Worm (Caenorhabditis elegans): ENCODE data around the gene ttr-51.

DNA sequence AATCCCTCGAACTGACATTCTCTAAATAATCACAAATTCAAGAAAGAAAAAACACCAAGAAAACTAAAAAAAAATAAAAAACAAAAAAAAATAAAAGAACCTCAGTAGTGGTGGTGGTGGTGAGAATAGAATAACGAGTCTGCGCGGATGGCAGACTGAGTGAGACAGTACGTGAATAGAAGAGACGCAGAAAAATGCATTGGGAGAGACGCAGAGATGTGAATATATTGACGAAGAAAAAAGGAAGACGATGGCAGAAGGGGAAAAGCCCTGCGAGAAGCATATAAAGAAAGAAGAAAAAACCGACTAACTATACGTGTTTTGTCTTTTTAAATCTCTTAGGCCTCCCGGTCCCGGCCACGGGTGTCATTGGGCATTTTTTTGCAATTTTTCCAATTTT is 20.4 kb upstream of the ttr-51 start, which contains the start of gene unc-26:
- no peak for TF ChIP-seq ceh-36 (tag; optimal IDR thresholded peaks at IDR 0.05)
- no peak for TF ChIP-seq hmg-4 (GFP tag; optimal IDR thresholded peaks at IDR 0.05)
- TF ChIP-seq ceh-13 (GFP tag; optimal IDR thresholded peaks at IDR 0.05), result no peak
- TF ChIP-seq tra-4 (tag; optimal IDR thresholded peaks at IDR 0.05), result no peak
- TF ChIP-seq ama-1 (optimal IDR thresholded peaks at IDR 0.05), result no peak
- no peak for TF ChIP-seq B0310.2 (tag; optimal IDR thresholded peaks at IDR 0.05)
- no peak for TF ChIP-seq hmbx-1 (tag; optimal IDR thresholded peaks at IDR 0.05)
- no peak for TF ChIP-seq F13C5.2 (tag; optimal IDR thresholded peaks at IDR 0.05)
